Worm (Caenorhabditis elegans) whole organism, L4 larva: ENCODE data around the gene sgo-1.

Experiments used
- ZK546.5 ChIP-seq, 2 experiments: sonication (generic microtip); optimal IDR thresholded peaks; 2 replicates each; lab custom pipeline; 2017; ENCODE audit warnings: missing biosample characterization in 2 of 2, missing genetic modification characterization in 2 of 2
- aha-1 ChIP-seq: fragments of 150-350 bp; peaks from one replicate; lab custom pipeline; 2014; ENCODE audit warnings: missing biosample characterization, missing genetic modification characterization
- ama-1 ChIP-seq: fragments of 150-350 bp; optimal IDR thresholded peaks from 2 replicates; lab custom pipeline; 2014; ENCODE audit warnings: inconsistent platforms, mixed read lengths
- daf-12 ChIP-seq: fragments of 150-350 bp; optimal IDR thresholded peaks from 2 replicates; lab custom pipeline; 2014; ENCODE audit warnings: missing biosample characterization, missing genetic modification reagents, missing genetic modification characterization
- tag-97 ChIP-seq: fragments of 200-800 bp; sonication (Bioruptor generic); IDR thresholded peaks from 2 replicates; pipeline ENCODE4 v1.3.6; 2022; ENCODE audit warnings: missing genetic modification characterization, missing compliant biosample characterization

ce11 chrIV:7803250-7803649, 7.0 kb upstream of the sgo-1 start, which contains the start of gene C33H5.16:
- TF ChIP-seq aha-1 (tag; lab: Kevin White, UChicago) (no peak), daf-12 (no peak), ama-1 (no peak), tag-97 (GFP tag; lab: Robert Waterston, UW) (no peak), ZK546.5 (tag; optimal IDR thresholded peaks at IDR 0.05; lab: Kevin White, UChicago) (no peak)
